Worm (Caenorhabditis elegans): ENCODE measurements around the gene C46A5.1.

C46A5.1 gene

ce11 chrIV:7763748-7764147 is at the start of gene C46A5.1, which contains the start of gene C46A5.6:
Gene C46A5.1, plus strand, starts transcription at chrIV:7763931.
Gene C46A5.6, minus strand, starts transcription at chrIV:7763848.
- no peak for TF ChIP-seq ets-4 (GFP tag; optimal IDR thresholded peaks at IDR 0.05)
- TF ChIP-seq him-1 (tag; optimal IDR thresholded peaks at IDR 0.05) = no peak
- no peak for TF ChIP-seq B0261.1 (tag; optimal IDR thresholded peaks at IDR 0.05)
- TF ChIP-seq snpc-4 (GFP tag; optimal IDR thresholded peaks at IDR 0.05) = no peak
- no peak for TF ChIP-seq snpc-4 (tag; optimal IDR thresholded peaks at IDR 0.05)
- TF ChIP-seq Y53G8AR.9 (GFP tag; conservative IDR thresholded peaks at IDR 0.05) = no peak
- no peak for TF ChIP-seq efl-1 (GFP tag; optimal IDR thresholded peaks at IDR 0.05)
- TF ChIP-seq lag-1 (GFP tag; IDR thresholded peaks at IDR 0.05) = no peak
- no peak for TF ChIP-seq gei-17 (GFP tag; optimal IDR thresholded peaks at IDR 0.05)
- no peak for TF ChIP-seq ztf-3 (GFP tag; optimal IDR thresholded peaks at IDR 0.05)
- no peak for TF ChIP-seq Y56A3A.18 (GFP tag; IDR thresholded peaks at IDR 0.05)
- no peak for TF ChIP-seq egl-18 (GFP tag; IDR thresholded peaks at IDR 0.05)
- TF ChIP-seq let-607 (tag; optimal IDR thresholded peaks at IDR 0.05) = no peak
- TF ChIP-seq Y95B8A.8 (GFP tag; IDR thresholded peaks at IDR 0.05) = no peak
- TF ChIP-seq lir-1 (GFP tag; conservative IDR thresholded peaks at IDR 0.05) = no peak
- TF ChIP-seq ccch-3 (GFP tag; optimal IDR thresholded peaks at IDR 0.05) = no peak
- TF ChIP-seq bed-2 (GFP tag; IDR thresholded peaks at IDR 0.05) = no peak
- TF ChIP-seq B0336.3 (GFP tag; IDR thresholded peaks at IDR 0.05) = no peak
- TF ChIP-seq repo-1 (tag; optimal IDR thresholded peaks at IDR 0.05) = no peak
- TF ChIP-seq B0019.2 (GFP tag; conservative IDR thresholded peaks at IDR 0.05) = no peak

DNA sequence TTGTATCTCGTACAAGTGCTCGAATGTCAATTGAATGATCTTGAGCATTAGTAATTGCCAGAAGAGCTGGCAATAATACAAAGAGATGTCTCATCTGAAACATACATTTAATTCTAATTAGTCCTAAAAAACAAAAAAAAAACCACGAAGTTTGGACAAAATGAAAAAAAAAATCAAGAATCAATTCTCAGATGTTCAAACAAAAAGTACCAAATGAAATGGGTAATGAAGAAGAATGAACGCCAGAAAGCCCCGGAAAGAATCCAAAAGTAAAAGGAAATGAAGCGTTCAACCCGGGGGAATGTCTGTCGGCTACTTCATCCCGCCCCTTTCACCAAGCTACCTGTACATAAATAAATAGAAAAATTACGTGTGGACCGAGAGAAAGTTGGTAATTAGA is 45.8 kb upstream of the C46A5.1 start, which contains the start of gene F33D4.6:
TSS of gene F33D4.6 (minus strand) at position 101 of the 400 bp plus-strand sequence.
- no peak for TF ChIP-seq attf-6 (GFP tag; IDR thresholded peaks at IDR 0.05)
- no peak for TF ChIP-seq mcd-1 (GFP tag; IDR thresholded peaks at IDR 0.05)
- TF ChIP-seq gei-17 (GFP tag; optimal IDR thresholded peaks at IDR 0.05) = no peak
- TF ChIP-seq sea-2 (GFP tag; IDR thresholded peaks at IDR 0.05) = no peak
- TF ChIP-seq nfya-2 (GFP tag; IDR thresholded peaks at IDR 0.05) = no peak
- no peak for TF ChIP-seq hlh-26 (GFP tag; conservative IDR thresholded peaks at IDR 0.05)
- no peak for TF ChIP-seq Y67H2A.10 (GFP tag; conservative IDR thresholded peaks at IDR 0.05)
- no peak for TF ChIP-seq ztf-18 (tag; optimal IDR thresholded peaks at IDR 0.05)
- TF ChIP-seq lir-1 (GFP tag; conservative IDR thresholded peaks at IDR 0.05) = no peak
- TF ChIP-seq Y79H2A.3 (GFP tag; conservative IDR thresholded peaks at IDR 0.05) = no peak
- no peak for TF ChIP-seq lag-1 (GFP tag; IDR thresholded peaks at IDR 0.05)
- TF ChIP-seq repo-1 (tag; optimal IDR thresholded peaks at IDR 0.05) = no peak
- no peak for TF ChIP-seq ama-1 (optimal IDR thresholded peaks at IDR 0.05)
- TF ChIP-seq ama-1 (GFP tag; optimal IDR thresholded peaks at IDR 0.05) = no peak
- no peak for TF ChIP-seq madf-8 (GFP tag; conservative IDR thresholded peaks at IDR 0.05)

DNA sequence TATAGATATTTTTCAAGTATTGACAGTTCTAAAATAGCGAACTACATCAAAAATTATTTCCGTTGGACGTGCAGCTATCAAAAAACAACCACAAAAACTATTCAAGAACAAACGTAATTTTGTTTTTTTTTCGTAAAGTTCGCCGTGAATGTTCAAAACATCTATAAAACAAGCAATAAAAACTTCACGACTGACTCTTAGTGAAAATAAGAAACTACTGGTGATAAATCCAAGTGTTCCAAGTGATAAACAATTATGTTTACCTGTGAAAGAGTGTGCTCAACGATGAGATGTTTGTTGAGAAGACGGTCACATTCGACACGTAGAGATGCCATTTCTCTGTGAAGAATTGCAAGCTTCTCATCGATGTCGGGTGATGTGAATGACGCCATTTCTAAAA is 40.9 kb upstream of the C46A5.1 start, which contains the start of gene C50F7.6:
TSS of gene C50F7.6 (minus strand) at position 394 of the 400 bp plus-strand sequence.
- TF ChIP-seq nhr-27 (tag; optimal IDR thresholded peaks at IDR 0.05) = no peak
- no peak for TF ChIP-seq dpff-1 (tag; optimal IDR thresholded peaks at IDR 0.05)
- no peak for TF ChIP-seq mcd-1 (GFP tag; IDR thresholded peaks at IDR 0.05)
- TF ChIP-seq nfya-1 (tag; optimal IDR thresholded peaks at IDR 0.05; ENCODE audit: borderline replicate concordance, insufficient read depth) = no peak
- no peak for TF ChIP-seq cebp-2 (GFP tag; IDR thresholded peaks at IDR 0.05)
- no peak for TF ChIP-seq sdz-38 (tag; optimal IDR thresholded peaks at IDR 0.05)
- no peak for TF ChIP-seq attf-5 (GFP tag; optimal IDR thresholded peaks at IDR 0.05)
- no peak for TF ChIP-seq him-1 (tag; optimal IDR thresholded peaks at IDR 0.05)

Data from whole organism, young adult.